Worm (Caenorhabditis elegans) whole organism, early embryonic: Measurements from ENCODE around the gene cyp-33B1.

Experiments used
- B0310.2 ChIP-seq: sonication (generic microtip); optimal IDR thresholded peaks from 2 replicates; lab custom pipeline; 2016; ENCODE audit warnings: mild to moderate bottlenecking, missing genetic modification characterization, missing compliant biosample characterization
- ama-1 ChIP-seq: fragments of 150-350 bp; optimal IDR thresholded peaks from 2 replicates; lab custom pipeline; 2014
- ceh-13 ChIP-seq: fragments of 200-800 bp; sonication (Bioruptor generic); optimal IDR thresholded peaks from 2 replicates; lab custom pipeline; 2018; ENCODE audit warnings: mild to moderate bottlenecking, missing genetic modification characterization, missing compliant biosample characterization
- flt-1 ChIP-seq: fragments of 200-800 bp; sonication (Bioruptor generic); IDR thresholded peaks from 2 replicates; pipeline ENCODE4 v1.3.6; 2022; ENCODE audit warnings: missing genetic modification characterization, missing compliant biosample characterization
- hmbx-1 ChIP-seq: sonication (generic microtip); optimal IDR thresholded peaks from 2 replicates; lab custom pipeline; 2016; ENCODE audit warnings: mild to moderate bottlenecking, missing genetic modification characterization, missing compliant biosample characterization
- hmg-4 ChIP-seq: fragments of 200-800 bp; sonication (Bioruptor generic); optimal IDR thresholded peaks from 2 replicates; lab custom pipeline; 2018; ENCODE audit warnings: mild to moderate bottlenecking, missing genetic modification characterization, missing compliant biosample characterization
- hnd-1 ChIP-seq: sonication (generic microtip); optimal IDR thresholded peaks from 2 replicates; lab custom pipeline; 2016; ENCODE audit warnings: missing genetic modification characterization, missing compliant biosample characterization
- pes-1 ChIP-seq: fragments of 200-800 bp; sonication (Bioruptor generic); IDR thresholded peaks from 2 replicates; pipeline ENCODE4 v1.3.6; 2022; ENCODE audit warnings: missing genetic modification reagents, missing genetic modification characterization, missing compliant biosample characterization
- scrt-1 ChIP-seq: fragments of 200-800 bp; sonication (Bioruptor generic); IDR thresholded peaks from 2 replicates; pipeline ENCODE4 v1.3.6; 2022; ENCODE audit warnings: missing genetic modification characterization, missing compliant biosample characterization
- tbx-11 ChIP-seq: fragments of 200-800 bp; sonication (Bioruptor generic); IDR thresholded peaks from 2 replicates; pipeline ENCODE4 v1.3.6; 2022; ENCODE audit warnings: missing genetic modification characterization, missing compliant biosample characterization

DNA sequence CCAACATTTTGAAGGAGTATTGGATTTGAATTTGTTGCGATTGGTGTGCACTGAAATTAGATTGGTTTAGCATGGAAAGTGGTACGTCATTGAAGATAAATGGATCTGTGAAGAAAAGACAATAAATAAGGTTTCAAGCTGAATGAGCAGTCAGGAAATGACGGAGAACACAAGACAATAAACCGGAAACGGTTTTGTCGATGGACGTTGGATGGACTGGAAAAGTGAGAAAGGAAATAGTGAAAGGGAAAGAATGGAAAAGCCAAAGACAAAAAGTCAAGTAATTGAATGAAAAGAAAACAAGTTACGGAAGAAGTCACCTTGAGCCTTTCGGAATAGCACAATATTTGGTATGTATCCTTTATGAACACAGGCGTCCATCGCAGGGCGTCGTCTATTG, 35.1 kb downstream of the cyp-33B1 start, which contains the start of gene T27E4.7:
- TF ChIP-seq scrt-1 (GFP tag; lab: Robert Waterston, UW) (no peak), hmg-4 (no peak), ama-1 (no peak), ceh-13 (GFP tag; lab: Kevin White, UChicago) (no peak), B0310.2 (no peak), hnd-1 (no peak), hmbx-1 (no peak), flt-1 (GFP tag; lab: Robert Waterston, UW) (no peak), tbx-11 (GFP tag; lab: Robert Waterston, UW) (no peak), pes-1 (no peak)
